Fruit fly (Drosophila melanogaster) whole organism, embryonic: ENCODE results near the gene Klp67A.

ENCODE experiments used
- Adf1 ChIP-seq: fragments of 200-800 bp; sonication (Bioruptor generic); IDR thresholded peaks from 2 replicates; pipeline ENCODE4 v1.3.6; 2022; ENCODE audit warnings: missing biosample characterization, missing genetic modification characterization
- Atf3 ChIP-seq: fragments of 200-800 bp; sonication (Bioruptor generic); optimal IDR thresholded peaks from 3 replicates; lab custom pipeline; 2016; ENCODE audit warnings: missing biosample characterization, missing genetic modification characterization
- Awh ChIP-seq: fragments of 200-800 bp; sonication (Bioruptor generic); IDR thresholded peaks from 2 replicates; pipeline ENCODE4, ENCODE4 v1.3.6; 2022; ENCODE audit warnings: missing biosample characterization, missing genetic modification characterization
- BEAF-32 ChIP-seq: fragments of 200-800 bp; sonication (Bioruptor generic); optimal IDR thresholded peaks from 3 replicates; lab custom pipeline; 2017; ENCODE audit warnings: missing biosample characterization, missing genetic modification characterization, mild to moderate bottlenecking, moderate library complexity, missing genetic modification reagents
- BtbVII ChIP-seq: fragments of 200-800 bp; sonication (Bioruptor generic); optimal IDR thresholded peaks from 3 replicates; lab custom pipeline; 2017; ENCODE audit warnings: missing biosample characterization, mild to moderate bottlenecking, missing genetic modification characterization
- CG11398 ChIP-seq: fragments of 200-800 bp; sonication (Bioruptor generic); optimal IDR thresholded peaks from 2 replicates; lab custom pipeline; 2016; ENCODE audit warnings: missing biosample characterization, missing genetic modification characterization
- CG13287 ChIP-seq: fragments of 200-800 bp; sonication (Bioruptor generic); IDR thresholded peaks from 2 replicates; pipeline ENCODE4 v1.3.6; 2022; ENCODE audit warnings: missing biosample characterization, missing genetic modification characterization; ENCODE audit not compliant: partially characterized antibody
- CG14014 ChIP-seq: fragments of 200-800 bp; sonication (Bioruptor generic); IDR thresholded peaks from 2 replicates; pipeline ENCODE4 v1.3.6; 2022; ENCODE audit warnings: missing biosample characterization, missing genetic modification characterization
- CG14667 ChIP-seq: fragments of 200-800 bp; sonication (Bioruptor generic); IDR thresholded peaks from 2 replicates; pipeline ENCODE4 v1.3.6; 2022; ENCODE audit warnings: missing biosample characterization, missing genetic modification characterization
- CG17328 ChIP-seq: fragments of 200-800 bp; sonication (Bioruptor generic); IDR thresholded peaks from 2 replicates; pipeline ENCODE4 v1.3.6; 2022; ENCODE audit warnings: missing biosample characterization, missing genetic modification characterization
- CG17912 ChIP-seq: fragments of 200-800 bp; sonication (Bioruptor generic); optimal IDR thresholded peaks from 2 replicates; lab custom pipeline; 2018; ENCODE audit warnings: missing biosample characterization, mild to moderate bottlenecking, missing genetic modification characterization
- CG18262 ChIP-seq: fragments of 200-800 bp; optimal IDR thresholded peaks from 3 replicates; lab custom pipeline; 2019; ENCODE audit warnings: missing biosample characterization, mild to moderate bottlenecking, missing genetic modification characterization, moderate library complexity
- CG2120 ChIP-seq: fragments of 200-800 bp; sonication (Bioruptor generic); optimal IDR thresholded peaks from 3 replicates; lab custom pipeline; 2016; ENCODE audit warnings: missing biosample characterization, missing genetic modification characterization
- CG2129 ChIP-seq: fragments of 200-800 bp; sonication (Bioruptor generic); IDR thresholded peaks from 2 replicates; pipeline ENCODE4 v1.3.6; 2022; ENCODE audit warnings: missing biosample characterization, missing genetic modification characterization; ENCODE audit not compliant: partially characterized antibody
- CG2678 ChIP-seq: fragments of 200-800 bp; sonication (Bioruptor generic); optimal IDR thresholded peaks from 3 replicates; lab custom pipeline; 2019; ENCODE audit warnings: missing biosample characterization, mild to moderate bottlenecking, missing genetic modification characterization, moderate library complexity
- CG3065 ChIP-seq: fragments of 200-800 bp; sonication (Bioruptor generic); optimal IDR thresholded peaks from 2 replicates; lab custom pipeline; 2016; ENCODE audit warnings: missing biosample characterization, missing genetic modification characterization
- CG31365 ChIP-seq: fragments of 200-800 bp; sonication (Bioruptor generic); optimal IDR thresholded peaks from 2 replicates; lab custom pipeline; 2018; ENCODE audit warnings: missing biosample characterization, mild to moderate bottlenecking, missing genetic modification characterization
- CG32767 ChIP-seq: fragments of 200-800 bp; sonication (Bioruptor generic); IDR thresholded peaks from 2 replicates; pipeline ENCODE4 v1.3.6; 2022; ENCODE audit warnings: missing biosample characterization, missing genetic modification characterization
- CG34376 ChIP-seq: fragments of 200-800 bp; sonication (Bioruptor generic); optimal IDR thresholded peaks from 2 replicates; lab custom pipeline; 2018; ENCODE audit warnings: missing biosample characterization, mild to moderate bottlenecking, missing genetic modification characterization
- CG34422 ChIP-seq: fragments of 200-800 bp; sonication (Bioruptor generic); IDR thresholded peaks from 3 replicates; pipeline ENCODE4 v1.3.6; 2022; ENCODE audit warnings: missing biosample characterization, missing genetic modification characterization
- CG3995 ChIP-seq: fragments of 200-800 bp; sonication (Bioruptor generic); optimal IDR thresholded peaks from 3 replicates; lab custom pipeline; 2016; ENCODE audit warnings: missing biosample characterization, missing genetic modification characterization
- CG4617 ChIP-seq: fragments of 200-800 bp; sonication (Bioruptor generic); optimal IDR thresholded peaks from 3 replicates; lab custom pipeline; 2016; ENCODE audit warnings: missing biosample characterization, missing genetic modification characterization, borderline replicate concordance
- CG4820 ChIP-seq: fragments of 200-800 bp; sonication (Bioruptor generic); optimal IDR thresholded peaks from 3 replicates; lab custom pipeline; 2016; ENCODE audit warnings: missing biosample characterization, missing genetic modification characterization
- CG6689 ChIP-seq: fragments of 200-800 bp; sonication (Bioruptor generic); IDR thresholded peaks from 2 replicates; pipeline ENCODE4 v1.3.6; 2022; ENCODE audit warnings: missing biosample characterization, missing genetic modification characterization
- CG7372 ChIP-seq: fragments of 200-800 bp; sonication (Bioruptor generic); IDR thresholded peaks from 2 replicates; pipeline ENCODE4 v1.3.6; 2022; ENCODE audit warnings: missing biosample characterization, missing genetic modification characterization
- CG8281 ChIP-seq: fragments of 200-800 bp; sonication (Bioruptor generic); optimal IDR thresholded peaks from 2 replicates; lab custom pipeline; 2018; ENCODE audit warnings: missing biosample characterization, mild to moderate bottlenecking, missing genetic modification characterization, moderate library complexity
- CoRest ChIP-seq: fragments of 200-800 bp; sonication (Bioruptor generic); optimal IDR thresholded peaks from 3 replicates; lab custom pipeline; 2018; ENCODE audit warnings: missing biosample characterization, mild to moderate bottlenecking, missing genetic modification characterization, moderate library complexity
- CrebB ChIP-seq: fragments of 200-800 bp; sonication (Bioruptor generic); optimal IDR thresholded peaks from 3 replicates; lab custom pipeline; 2018; ENCODE audit warnings: missing biosample characterization, mild to moderate bottlenecking, missing genetic modification characterization
- Dad ChIP-seq: fragments of 200-800 bp; sonication (Bioruptor generic); optimal IDR thresholded peaks from 3 replicates; lab custom pipeline; 2016; ENCODE audit warnings: missing biosample characterization, missing genetic modification characterization
- Elba2 ChIP-seq: fragments of 200-800 bp; sonication (Bioruptor generic); optimal IDR thresholded peaks from 3 replicates; lab custom pipeline; 2016; ENCODE audit warnings: missing biosample characterization, missing genetic modification characterization
- Max ChIP-seq: fragments of 200-800 bp; sonication (Bioruptor generic); optimal IDR thresholded peaks from 2 replicates; lab custom pipeline; 2016; ENCODE audit warnings: missing biosample characterization, mild to moderate bottlenecking, missing genetic modification characterization
- bsh ChIP-seq, 2 experiments: fragments of 200-800 bp; sonication (Bioruptor generic); optimal IDR thresholded peaks; 2 replicates each; lab custom pipeline; 2017 to 2018; ENCODE audit warnings: mild to moderate bottlenecking in 2 of 2, missing biosample characterization in 2 of 2, missing genetic modification characterization in 2 of 2, moderate library complexity in 1 of 2
- exex ChIP-seq: fragments of 200-800 bp; sonication (Bioruptor generic); optimal IDR thresholded peaks from 4 replicates; lab custom pipeline; 2018; ENCODE audit warnings: missing biosample characterization, mild to moderate bottlenecking, missing genetic modification characterization, moderate library complexity
- hb ChIP-seq: fragments of 200-800 bp; sonication (Bioruptor generic); IDR thresholded peaks from 3 replicates; pipeline ENCODE4 v1.3.6; 2022; ENCODE audit warnings: missing biosample characterization, missing genetic modification characterization; ENCODE audit not compliant: partially characterized antibody
- hbn ChIP-seq: fragments of 200-800 bp; sonication (Bioruptor generic); IDR thresholded peaks from 2 replicates; pipeline ENCODE4 v1.3.6; 2022; ENCODE audit warnings: missing biosample characterization, missing genetic modification characterization; ENCODE audit not compliant: partially characterized antibody
- jing ChIP-seq: fragments of 200-800 bp; sonication (Bioruptor generic); optimal IDR thresholded peaks from 2 replicates; lab custom pipeline; 2018; ENCODE audit warnings: missing biosample characterization, mild to moderate bottlenecking, missing genetic modification characterization
- kay ChIP-seq: fragments of 200-800 bp; sonication (Bioruptor generic); optimal IDR thresholded peaks from 2 replicates; lab custom pipeline; 2016; ENCODE audit warnings: missing biosample characterization, missing genetic modification characterization
- nerfin-1 ChIP-seq: fragments of 200-800 bp; sonication (Bioruptor generic); optimal IDR thresholded peaks from 3 replicates; lab custom pipeline; 2019; ENCODE audit warnings: missing biosample characterization, mild to moderate bottlenecking, missing genetic modification characterization, moderate library complexity
- nom ChIP-seq: fragments of 200-800 bp; sonication (Bioruptor generic); optimal IDR thresholded peaks from 2 replicates; lab custom pipeline; 2017; ENCODE audit warnings: missing biosample characterization, missing genetic modification characterization, mild to moderate bottlenecking, moderate library complexity, missing genetic modification reagents
- onecut ChIP-seq: fragments of 200-800 bp; sonication (Bioruptor generic); IDR thresholded peaks from 2 replicates; pipeline ENCODE4 v1.3.6; 2022; ENCODE audit warnings: missing biosample characterization, missing genetic modification characterization
- org-1 ChIP-seq: fragments of 200-800 bp; sonication (Bioruptor generic); optimal IDR thresholded peaks from 2 replicates; lab custom pipeline; 2017; ENCODE audit warnings: missing biosample characterization, missing genetic modification characterization
- pzg ChIP-seq: fragments of 200-800 bp; sonication (Bioruptor generic); optimal IDR thresholded peaks from 3 replicates; lab custom pipeline; 2018; ENCODE audit warnings: missing biosample characterization, mild to moderate bottlenecking, missing genetic modification characterization, moderate library complexity
- ranshi ChIP-seq: fragments of 200-800 bp; sonication (Bioruptor generic); IDR thresholded peaks from 2 replicates; pipeline ENCODE4 v1.3.6; 2022; ENCODE audit warnings: missing biosample characterization, missing genetic modification characterization
- sens ChIP-seq: fragments of 200-800 bp; sonication (Bioruptor generic); peaks from one replicate; lab custom pipeline; 2016; ENCODE audit warnings: missing biosample characterization, missing genetic modification characterization
- sisA ChIP-seq: fragments of 200-800 bp; sonication (Bioruptor generic); IDR thresholded peaks from 2 replicates; pipeline ENCODE4 v1.3.6; 2022; ENCODE audit warnings: missing biosample characterization, missing genetic modification characterization
- tio ChIP-seq: fragments of 200-800 bp; sonication (Bioruptor generic); optimal IDR thresholded peaks from 2 replicates; lab custom pipeline; 2017; ENCODE audit warnings: missing biosample characterization, missing genetic modification characterization, inconsistent platforms
- twi ChIP-seq: fragments of 200-800 bp; optimal IDR thresholded peaks from 2 replicates; lab custom pipeline; 2019; ENCODE audit warnings: missing biosample characterization, mild to moderate bottlenecking, missing genetic modification characterization, moderate library complexity
- z ChIP-seq: fragments of 200-800 bp; sonication (Bioruptor generic); IDR thresholded peaks from 3 replicates; pipeline ENCODE4 v1.3.6; 2022; ENCODE audit warnings: missing biosample characterization, missing genetic modification characterization
- zfh1 ChIP-seq: fragments of 200-800 bp; sonication (Bioruptor generic); IDR thresholded peaks from 3 replicates; pipeline ENCODE4 v1.3.6; 2022; ENCODE audit warnings: missing biosample characterization, missing genetic modification characterization

Klp67A gene

DNA sequence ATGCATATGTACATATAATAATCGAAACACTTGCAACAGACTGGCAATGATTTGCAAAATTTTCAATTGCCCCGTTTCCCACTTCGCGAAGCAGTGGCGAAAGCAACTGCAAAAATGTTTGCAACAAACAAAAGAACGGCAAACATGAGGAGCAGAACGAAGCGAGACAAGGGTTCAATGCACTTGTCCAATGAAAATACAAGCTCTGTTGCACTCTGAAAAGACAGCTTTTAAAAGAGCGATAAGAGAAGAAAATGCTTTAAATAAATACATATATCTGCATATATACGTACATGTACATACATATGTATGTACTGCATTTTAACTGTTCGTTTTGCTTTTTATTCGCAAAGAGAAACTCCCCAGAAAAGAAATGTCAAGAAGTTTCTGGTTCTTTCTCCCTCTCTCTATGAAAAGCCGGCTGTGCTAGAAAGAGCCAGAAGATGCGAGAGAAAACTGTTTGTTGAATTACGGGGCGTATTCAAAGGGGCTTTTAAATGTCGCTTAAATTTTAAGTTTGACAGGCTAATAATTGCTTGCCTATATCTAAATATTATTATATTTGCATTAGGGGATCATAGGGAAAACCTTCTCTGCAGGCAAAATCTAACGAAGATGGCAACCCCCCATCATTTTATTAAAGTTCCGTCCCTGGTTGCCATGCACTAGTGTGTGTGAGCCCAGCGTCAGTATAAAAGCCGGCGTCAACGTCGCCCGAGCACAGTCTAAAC, 16.7 kb upstream of the Klp67A start, which contains the start of gene Hsp27 (continued):
- peak; percentile 97 for TF ChIP-seq org-1
- TF ChIP-seq twi (tag; lab: Kevin White, UChicago): peak; percentile 89
- TF ChIP-seq sens: peak; percentile 99
- peak; percentile 99 for TF ChIP-seq CG18262
- TF ChIP-seq hb (GFP tag; lab: Robert Waterston, UW): no peak
- TF ChIP-seq Max (GFP tag; lab: Kevin White, UChicago): peak; percentile 98
- peak; percentile 98 for TF ChIP-seq CG14667
- peak; percentile 25 for TF ChIP-seq pzg (GFP tag; lab: Kevin White, UChicago)
- peak; percentile 98 for TF ChIP-seq CG2678 (tag; lab: Kevin White, UChicago)
- TF ChIP-seq ranshi (GFP tag; lab: Robert Waterston, UW): peak; percentile 99
- peak; percentile 96 for TF ChIP-seq Dad (GFP tag; lab: Kevin White, UChicago)
- TF ChIP-seq zfh1: peak; percentile 99
- peak; percentile 99 for TF ChIP-seq CG6689
- TF ChIP-seq CoRest (tag; lab: Kevin White, UChicago): peak; percentile 97
- TF ChIP-seq nom (GFP tag; lab: Kevin White, UChicago): peak; percentile 98
- peak; percentile 98 for TF ChIP-seq CG17328
- TF ChIP-seq jing (GFP tag; lab: Kevin White, UChicago): peak; percentile 96
- peak; percentile 74 for TF ChIP-seq Atf3 (GFP tag; lab: Kevin White, UChicago)
- peak; percentile 89 for TF ChIP-seq CG8281
- TF ChIP-seq CG14014 (GFP tag; lab: Robert Waterston, UW): peak; percentile 96
- TF ChIP-seq CG13287 (GFP tag; lab: Robert Waterston, UW): no peak; the same call in 1 of the 2 replicates
- peak; percentile 96 for TF ChIP-seq CG4617 (GFP tag; lab: Kevin White, UChicago)
- TF ChIP-seq CG34376: peak; percentile 94
- TF ChIP-seq tio: peak; percentile 97
- peak; percentile 97 for TF ChIP-seq kay
- TF ChIP-seq BtbVII (GFP tag; lab: Kevin White, UChicago): peak; percentile 96
- peak; percentile 87 for TF ChIP-seq Adf1 (GFP tag; lab: Robert Waterston, UW)
- peak; percentile 96 for TF ChIP-seq nerfin-1 (tag; lab: Kevin White, UChicago)
- peak; percentile 93 for TF ChIP-seq CrebB (tag; lab: Kevin White, UChicago)
- peak; percentile 97 for TF ChIP-seq CG7372 (GFP tag; lab: Robert Waterston, UW)
- no peak for TF ChIP-seq CG2129 (GFP tag; lab: Robert Waterston, UW)
- TF ChIP-seq hbn (GFP tag; lab: Robert Waterston, UW): no peak
- peak; percentile 99 for TF ChIP-seq CG34422
- TF ChIP-seq Elba2 (GFP tag; lab: Kevin White, UChicago): peak; percentile 50
- TF ChIP-seq z: peak; percentile 78; the same call in 2 of the 3 replicates
- peak; percentile 80 for TF ChIP-seq CG3995 (GFP tag; lab: Kevin White, UChicago)
- peak; percentile 98 for TF ChIP-seq CG4820 (GFP tag; lab: Kevin White, UChicago)
- TF ChIP-seq bsh (GFP tag; optimal IDR thresholded peaks at IDR 0.05; lab: Kevin White, UChicago): peak; percentile 99 to 100
- peak; percentile 97 for TF ChIP-seq CG32767 (GFP tag; lab: Robert Waterston, UW)
- TF ChIP-seq onecut (GFP tag; lab: Robert Waterston, UW): peak; percentile 94
- no peak for TF ChIP-seq exex (tag; lab: Kevin White, UChicago)
- TF ChIP-seq BEAF-32 (GFP tag; lab: Kevin White, UChicago): peak; percentile 8
- peak; percentile 89 for TF ChIP-seq CG31365
- peak; percentile 54 for TF ChIP-seq CG17912 (GFP tag; lab: Kevin White, UChicago)
- TF ChIP-seq CG2120 (GFP tag; lab: Kevin White, UChicago): peak; percentile 97
- peak; percentile 60 for TF ChIP-seq CG11398 (GFP tag; lab: Kevin White, UChicago)
- peak; percentile 99 for TF ChIP-seq sisA (GFP tag; lab: Robert Waterston, UW)
- TF ChIP-seq CG3065 (GFP tag; lab: Kevin White, UChicago): peak; percentile 95
- TF ChIP-seq Awh: peak; percentile 99
